Worm (Caenorhabditis elegans) whole organism, L2 larva: ENCODE results near the gene Y39A1A.10.

Experiments
- C34F6.9 ChIP-seq: fragments of 150-350 bp; optimal IDR thresholded peaks from 2 replicates; lab custom pipeline; 2014; ENCODE audit warnings: missing biosample characterization, missing genetic modification characterization
- F13H6.1 ChIP-seq: sonication (generic microtip); optimal IDR thresholded peaks from 2 replicates; lab custom pipeline; 2016; ENCODE audit warnings: missing genetic modification characterization, missing compliant biosample characterization
- R02D3.7 ChIP-seq: fragments of 150-350 bp; optimal IDR thresholded peaks from 2 replicates; lab custom pipeline; 2014; ENCODE audit warnings: missing biosample characterization, missing genetic modification characterization
- ZK546.5 ChIP-seq: sonication (generic microtip); optimal IDR thresholded peaks from 2 replicates; lab custom pipeline; 2017; ENCODE audit warnings: missing biosample characterization, missing genetic modification characterization
- aly-2 ChIP-seq: fragments of 150-350 bp; optimal IDR thresholded peaks from 2 replicates; lab custom pipeline; 2014; ENCODE audit warnings: missing biosample characterization, missing genetic modification characterization
- ama-1 ChIP-seq: fragments of 150-350 bp; optimal IDR thresholded peaks from 2 replicates; lab custom pipeline; 2018; ENCODE audit warnings: inconsistent platforms
- blmp-1 ChIP-seq: sonication (generic microtip); optimal IDR thresholded peaks from 2 replicates; lab custom pipeline; 2017; ENCODE audit warnings: missing genetic modification characterization, mild to moderate bottlenecking, missing compliant biosample characterization, antibody characterized with exemption, moderate library complexity; ENCODE audit not compliant: insufficient read depth
- ceh-16 ChIP-seq: fragments of 150-350 bp; optimal IDR thresholded peaks from 2 replicates; lab custom pipeline; 2014; ENCODE audit warnings: missing biosample characterization, missing genetic modification characterization
- crh-2 ChIP-seq: sonication (generic microtip); optimal IDR thresholded peaks from 2 replicates; lab custom pipeline; 2017; ENCODE audit warnings: missing biosample characterization, missing genetic modification characterization
- dmd-4 ChIP-seq: sonication (generic microtip); optimal IDR thresholded peaks from 2 replicates; lab custom pipeline; 2017; ENCODE audit warnings: missing biosample characterization, missing genetic modification characterization
- egl-27 ChIP-seq: sonication (generic microtip); optimal IDR thresholded peaks from 3 replicates; lab custom pipeline; 2017; ENCODE audit warnings: missing biosample characterization, missing genetic modification reagents, missing genetic modification characterization
- elt-1 ChIP-seq: fragments of 150-350 bp; optimal IDR thresholded peaks from 2 replicates; lab custom pipeline; 2014; ENCODE audit warnings: missing biosample characterization, missing genetic modification characterization
- fos-1 ChIP-seq: fragments of 150-350 bp; optimal IDR thresholded peaks from 2 replicates; lab custom pipeline; 2014; ENCODE audit warnings: missing biosample characterization, missing genetic modification characterization
- gmeb-1 ChIP-seq: fragments of 150-350 bp; optimal IDR thresholded peaks from 2 replicates; lab custom pipeline; 2014; ENCODE audit warnings: missing biosample characterization, missing genetic modification characterization
- lin-11 ChIP-seq: fragments of 150-350 bp; sonication (generic microtip); optimal IDR thresholded peaks from 2 replicates; lab custom pipeline; 2014; ENCODE audit warnings: missing biosample characterization, missing genetic modification characterization, inconsistent platforms, mixed read lengths
- lin-13 ChIP-seq: fragments of 150-350 bp; optimal IDR thresholded peaks from 2 replicates; lab custom pipeline; 2014; ENCODE audit warnings: missing biosample characterization, missing genetic modification reagents, missing genetic modification characterization
- lin-39 ChIP-seq: fragments of 150-350 bp; optimal IDR thresholded peaks from 2 replicates; lab custom pipeline; 2014; ENCODE audit warnings: missing biosample characterization, missing genetic modification reagents, missing genetic modification characterization
- lsy-2 ChIP-seq, 2 experiments: fragments of 150-350 bp in 1 of 2; sonication (generic microtip) in 1 of 2; optimal IDR thresholded peaks; 2 replicates each; lab custom pipeline; 2014 to 2017; ENCODE audit warnings: missing biosample characterization in 2 of 2, missing genetic modification characterization in 2 of 2
- mab-5 ChIP-seq: fragments of 150-350 bp; optimal IDR thresholded peaks from 2 replicates; lab custom pipeline; 2014; ENCODE audit warnings: missing biosample characterization, missing genetic modification characterization
- mbf-1 ChIP-seq: sonication (generic microtip); optimal IDR thresholded peaks from 2 replicates; lab custom pipeline; 2017; ENCODE audit warnings: missing biosample characterization, missing genetic modification characterization
- mdl-1 ChIP-seq, 2 experiments: fragments of 150-350 bp in 1 of 2; sonication (generic microtip) in 1 of 2; optimal IDR thresholded peaks; 2 replicates each; lab custom pipeline; 2017; ENCODE audit warnings: missing biosample characterization in 2 of 2, missing genetic modification characterization in 2 of 2
- nhr-10 ChIP-seq: sonication (generic microtip); optimal IDR thresholded peaks from 2 replicates; lab custom pipeline; 2017; ENCODE audit warnings: missing biosample characterization, missing genetic modification characterization
- nhr-12 ChIP-seq: fragments of 150-350 bp; optimal IDR thresholded peaks from 2 replicates; lab custom pipeline; 2014; ENCODE audit warnings: missing biosample characterization, missing genetic modification characterization
- nhr-129 ChIP-seq: fragments of 150-350 bp; optimal IDR thresholded peaks from 2 replicates; lab custom pipeline; 2014; ENCODE audit warnings: missing biosample characterization, missing genetic modification characterization
- nhr-21 ChIP-seq: fragments of 150-350 bp; optimal IDR thresholded peaks from 2 replicates; lab custom pipeline; 2014; ENCODE audit warnings: missing biosample characterization, missing genetic modification characterization
- nhr-23 ChIP-seq: fragments of 150-350 bp; optimal IDR thresholded peaks from 2 replicates; lab custom pipeline; 2014; ENCODE audit warnings: missing biosample characterization, missing genetic modification reagents, missing genetic modification characterization
- nhr-237 ChIP-seq: fragments of 150-350 bp; optimal IDR thresholded peaks from 2 replicates; lab custom pipeline; 2014; ENCODE audit warnings: missing biosample characterization, missing genetic modification characterization
- nhr-25 ChIP-seq: fragments of 150-350 bp; sonication (generic microtip); optimal IDR thresholded peaks from 3 replicates; lab custom pipeline; 2014; ENCODE audit warnings: missing biosample characterization, missing genetic modification characterization
- nhr-6 ChIP-seq: fragments of 150-350 bp; optimal IDR thresholded peaks from 2 replicates; lab custom pipeline; 2014; ENCODE audit warnings: missing biosample characterization, missing genetic modification characterization
- peb-1 ChIP-seq: fragments of 150-350 bp; optimal IDR thresholded peaks from 2 replicates; lab custom pipeline; 2014; ENCODE audit warnings: missing biosample characterization, missing genetic modification characterization
- skn-1 ChIP-seq: sonication (generic microtip); optimal IDR thresholded peaks from 2 replicates; lab custom pipeline; 2017; ENCODE audit warnings: missing biosample characterization, missing genetic modification characterization
- sma-3 ChIP-seq: sonication (generic microtip); optimal IDR thresholded peaks from 2 replicates; lab custom pipeline; 2016; ENCODE audit warnings: missing genetic modification reagents, missing genetic modification characterization, missing compliant biosample characterization
- sma-9 ChIP-seq, 2 experiments: fragments of 150-350 bp in 1 of 2; sonication (generic microtip) in 1 of 2; optimal IDR thresholded peaks; 2 replicates each; lab custom pipeline; 2014 to 2016; ENCODE audit warnings: missing genetic modification characterization in 2 of 2, mild to moderate bottlenecking in 1 of 2, missing biosample characterization in 1 of 2, missing compliant biosample characterization in 1 of 2, missing genetic modification reagents in 1 of 2, moderate library complexity in 1 of 2
- snpc-4 ChIP-seq: fragments of 150-350 bp; optimal IDR thresholded peaks from 2 replicates; lab custom pipeline; 2014; ENCODE audit warnings: missing biosample characterization, missing genetic modification characterization
- unc-39 ChIP-seq: fragments of 150-350 bp; optimal IDR thresholded peaks from 2 replicates; lab custom pipeline; 2014; ENCODE audit warnings: missing biosample characterization, missing genetic modification characterization
- unc-55 ChIP-seq: fragments of 150-350 bp; sonication (generic microtip); optimal IDR thresholded peaks from 3 replicates; lab custom pipeline; 2014; ENCODE audit warnings: missing biosample characterization, missing genetic modification reagents, missing genetic modification characterization
- zag-1 ChIP-seq: fragments of 150-350 bp; optimal IDR thresholded peaks from 2 replicates; lab custom pipeline; 2014; ENCODE audit warnings: missing biosample characterization, missing genetic modification characterization
- ztf-11 ChIP-seq: sonication (generic microtip); optimal IDR thresholded peaks from 2 replicates; lab custom pipeline; 2017; ENCODE audit warnings: missing biosample characterization, missing genetic modification characterization
- ztf-4 ChIP-seq: fragments of 150-350 bp; optimal IDR thresholded peaks from 2 replicates; lab custom pipeline; 2014; ENCODE audit warnings: missing biosample characterization, missing genetic modification characterization

Gene Y39A1A.10

ce11 chrIII:10621208-10621607, 11.3 kb upstream of the Y39A1A.10 start, which contains the start of the genes lron-10 and hpr-9 (continued):
- TF ChIP-seq nhr-6 (tag; lab: Kevin White, UChicago) (no peak), zag-1 (tag; lab: Kevin White, UChicago) (no peak), nhr-21 (tag; lab: Kevin White, UChicago) (peak; percentile 89), sma-9 (GFP tag; optimal IDR thresholded peaks at IDR 0.05; lab: Kevin White, UChicago) (peak; percentile 81), sma-9 (tag; optimal IDR thresholded peaks at IDR 0.05; lab: Kevin White, UChicago) (no peak), ceh-16 (tag; lab: Kevin White, UChicago) (no peak), skn-1 (tag; lab: Kevin White, UChicago) (no peak), unc-55 (GFP tag; lab: Kevin White, UChicago) (peak; percentile 69), dmd-4 (tag; lab: Kevin White, UChicago) (no peak), egl-27 (tag; lab: Kevin White, UChicago) (peak; percentile 70), nhr-237 (no peak)

- TF ChIP-seq elt-1 (tag; lab: Kevin White, UChicago), result no peak
- TF ChIP-seq egl-27 (tag; lab: Kevin White, UChicago), result no peak
- TF ChIP-seq zag-1 (tag; lab: Kevin White, UChicago), result no peak
- peak; percentile 10 for TF ChIP-seq F13H6.1
- peak; percentile 12 for TF ChIP-seq unc-55 (GFP tag; lab: Kevin White, UChicago)
- peak; percentile 39 for TF ChIP-seq gmeb-1 (tag; lab: Kevin White, UChicago)
- TF ChIP-seq lsy-2 (tag; optimal IDR thresholded peaks at IDR 0.05; lab: Kevin White, UChicago), result peak in 1 of 2 experiments; percentile 47
- TF ChIP-seq sma-9 (GFP tag; optimal IDR thresholded peaks at IDR 0.05; lab: Kevin White, UChicago), result peak; percentile 22
- no peak for TF ChIP-seq sma-9 (tag; optimal IDR thresholded peaks at IDR 0.05; lab: Kevin White, UChicago)
- TF ChIP-seq aly-2 (tag; lab: Kevin White, UChicago), result no peak
- no peak for TF ChIP-seq mab-5 (tag; lab: Kevin White, UChicago)
- peak; percentile 47 for TF ChIP-seq fos-1 (tag; lab: Kevin White, UChicago)
- no peak for TF ChIP-seq dmd-4 (tag; lab: Kevin White, UChicago)
- peak; percentile 17 for TF ChIP-seq nhr-21 (tag; lab: Kevin White, UChicago)
- TF ChIP-seq nhr-25 (tag; lab: Kevin White, UChicago), result peak; percentile 17
- TF ChIP-seq mbf-1 (tag; lab: Kevin White, UChicago), result no peak
- peak; percentile 2 for TF ChIP-seq lin-13 (GFP tag; lab: Kevin White, UChicago)
- TF ChIP-seq nhr-129 (tag; lab: Kevin White, UChicago), result peak; percentile 73
- no peak for TF ChIP-seq blmp-1 (tag; lab: Kevin White, UChicago)
- TF ChIP-seq lin-11, result no peak
- TF ChIP-seq ztf-11, result no peak
- TF ChIP-seq lin-39 (tag; lab: Kevin White, UChicago), result no peak
- no peak for TF ChIP-seq mdl-1 (tag; optimal IDR thresholded peaks at IDR 0.05; lab: Kevin White, UChicago)
- peak; percentile 26 for TF ChIP-seq C34F6.9 (tag; lab: Kevin White, UChicago)
- no peak for TF ChIP-seq ZK546.5 (tag; lab: Kevin White, UChicago)
- TF ChIP-seq nhr-10 (tag; lab: Kevin White, UChicago), result no peak
- TF ChIP-seq skn-1 (tag; lab: Kevin White, UChicago), result no peak
- TF ChIP-seq peb-1 (tag; lab: Kevin White, UChicago), result no peak
- no peak for TF ChIP-seq nhr-12
- no peak for TF ChIP-seq ama-1
- no peak for TF ChIP-seq snpc-4 (tag; lab: Kevin White, UChicago)
- no peak for TF ChIP-seq unc-39 (tag; lab: Kevin White, UChicago)
- no peak for TF ChIP-seq nhr-23 (tag; lab: Kevin White, UChicago)
- TF ChIP-seq ceh-16 (tag; lab: Kevin White, UChicago), result no peak
- TF ChIP-seq sma-3 (GFP tag; lab: Kevin White, UChicago), result peak; percentile 41
- no peak for TF ChIP-seq nhr-237
- TF ChIP-seq, all 48 proteins: peak for 12
Measured at ce11 chrIII:10624564-10624963, 8.0 kb upstream of the Y39A1A.10 start.

- TF ChIP-seq gmeb-1 (tag; lab: Kevin White, UChicago), result peak; percentile 1
- TF ChIP-seq R02D3.7 (tag; lab: Kevin White, UChicago), result no peak
- TF ChIP-seq crh-2 (tag; lab: Kevin White, UChicago), result peak; percentile 73
- peak; percentile 43 for TF ChIP-seq unc-55 (GFP tag; lab: Kevin White, UChicago)
- no peak for TF ChIP-seq blmp-1 (tag; lab: Kevin White, UChicago)
- no peak for TF ChIP-seq nhr-129 (tag; lab: Kevin White, UChicago)
- TF ChIP-seq sma-3 (GFP tag; lab: Kevin White, UChicago), result no peak
- peak; percentile 21 for TF ChIP-seq nhr-21 (tag; lab: Kevin White, UChicago)
- TF ChIP-seq sma-9 (GFP tag; optimal IDR thresholded peaks at IDR 0.05; lab: Kevin White, UChicago), result peak; percentile 74
- TF ChIP-seq sma-9 (tag; optimal IDR thresholded peaks at IDR 0.05; lab: Kevin White, UChicago), result no peak
- TF ChIP-seq ztf-4 (tag; lab: Kevin White, UChicago), result no peak
- peak; percentile 41 for TF ChIP-seq C34F6.9 (tag; lab: Kevin White, UChicago)
- peak; percentile 56 for TF ChIP-seq F13H6.1
- peak in 1 of 2 experiments; percentile 27 for TF ChIP-seq mdl-1 (tag; optimal IDR thresholded peaks at IDR 0.05; lab: Kevin White, UChicago)
- TF ChIP-seq nhr-25 (tag; lab: Kevin White, UChicago), result peak; percentile 24
- no peak for TF ChIP-seq ztf-11
- no peak for TF ChIP-seq lin-13 (GFP tag; lab: Kevin White, UChicago)
- no peak for TF ChIP-seq elt-1 (tag; lab: Kevin White, UChicago)
- no peak for TF ChIP-seq nhr-6 (tag; lab: Kevin White, UChicago)
- no peak for TF ChIP-seq skn-1 (tag; lab: Kevin White, UChicago)
- peak; percentile 18 to 71 for TF ChIP-seq lsy-2 (tag; optimal IDR thresholded peaks at IDR 0.05; lab: Kevin White, UChicago)
- no peak for TF ChIP-seq ceh-16 (tag; lab: Kevin White, UChicago)
Measured at ce11 chrIII:10628360-10628759, 4.2 kb upstream of the Y39A1A.10 start.
